Fruit fly (Drosophila melanogaster) whole organism, adult: Measurements from ENCODE around the gene AkhR.

Source experiments
- CG11617 ChIP-seq: fragments of 200-800 bp; sonication (Bioruptor generic); optimal IDR thresholded peaks from 2 replicates; lab custom pipeline; 2017; ENCODE audit warnings: mild to moderate bottlenecking, missing biosample characterization, missing genetic modification reagents, missing genetic modification characterization
- CG14711 ChIP-seq: fragments of 200-800 bp; sonication (Bioruptor generic); optimal IDR thresholded peaks from 2 replicates; lab custom pipeline; 2018; ENCODE audit warnings: missing biosample characterization, mild to moderate bottlenecking, missing genetic modification characterization, moderate library complexity
- CG1620 ChIP-seq: fragments of 200-800 bp; sonication (Bioruptor generic); optimal IDR thresholded peaks from 2 replicates; lab custom pipeline; 2016; ENCODE audit warnings: missing biosample characterization, missing genetic modification characterization
- CG5204 ChIP-seq: fragments of 200-800 bp; sonication (Bioruptor generic); optimal IDR thresholded peaks from 2 replicates; lab custom pipeline; 2016; ENCODE audit warnings: missing biosample characterization, missing genetic modification characterization
- Clk ChIP-seq: fragments of 200-800 bp; sonication (Bioruptor generic); optimal IDR thresholded peaks from 2 replicates; lab custom pipeline; 2017; ENCODE audit warnings: missing biosample characterization, missing genetic modification characterization
- Hr96 ChIP-seq: fragments of 200-800 bp; sonication (Bioruptor generic); optimal IDR thresholded peaks from 2 replicates; lab custom pipeline; 2016; ENCODE audit warnings: missing biosample characterization, missing genetic modification characterization
- bab1 ChIP-seq: fragments of 200-800 bp; sonication (Bioruptor generic); optimal IDR thresholded peaks from 3 replicates; lab custom pipeline; 2019; ENCODE audit warnings: missing biosample characterization, mild to moderate bottlenecking, missing genetic modification characterization, moderate library complexity
- cic ChIP-seq: fragments of 200-800 bp; sonication (Bioruptor generic); optimal IDR thresholded peaks from 2 replicates; lab custom pipeline; 2017; ENCODE audit warnings: missing biosample characterization, mild to moderate bottlenecking, missing genetic modification characterization, moderate library complexity
- kay ChIP-seq: fragments of 200-800 bp; sonication (Bioruptor generic); peaks from one replicate; lab custom pipeline; 2016; ENCODE audit warnings: missing biosample characterization, missing genetic modification characterization, borderline replicate concordance
- tj ChIP-seq: fragments of 200-800 bp; sonication (Bioruptor generic); optimal IDR thresholded peaks from 3 replicates; lab custom pipeline; 2017; ENCODE audit warnings: missing biosample characterization, mild to moderate bottlenecking, missing genetic modification characterization, moderate library complexity

DNA sequence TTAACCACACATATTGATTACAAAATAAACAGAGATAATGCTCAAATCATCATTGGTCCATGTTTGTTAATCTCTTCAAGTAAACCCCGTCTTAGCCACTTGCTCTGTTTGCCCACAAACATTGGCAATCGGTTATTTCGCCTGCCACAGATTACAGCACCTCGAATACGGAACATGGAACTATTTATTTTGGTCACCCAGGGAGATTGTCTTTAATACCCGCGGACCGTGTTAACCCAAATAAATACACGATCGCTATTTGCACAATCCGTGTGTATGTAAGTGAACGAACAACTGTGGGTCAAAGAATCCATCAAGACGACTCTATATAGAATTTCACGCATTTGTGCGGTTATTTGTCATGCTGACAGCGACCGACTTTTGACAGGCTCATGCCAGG, 15.2 kb downstream of the AkhR start:
- TF ChIP-seq Clk (GFP tag; lab: Kevin White, UChicago) (no peak), CG5204 (no peak), cic (no peak), CG11617 (GFP tag; lab: Kevin White, UChicago) (no peak), Hr96 (no peak), CG14711 (no peak), bab1 (GFP tag; lab: Kevin White, UChicago) (no peak), CG1620 (GFP tag; lab: Kevin White, UChicago) (no peak), tj (no peak), kay (GFP tag; lab: Kevin White, UChicago) (no peak)
